Worm (Caenorhabditis elegans): ENCODE data around the gene ZK354.7.
"Not testable (repeated sequence)": the region's sequence is repeated elsewhere in the genome, so short reads cannot be mapped to it uniquely, and the experiment has no call there.

The ZK354.7 gene

DNA sequence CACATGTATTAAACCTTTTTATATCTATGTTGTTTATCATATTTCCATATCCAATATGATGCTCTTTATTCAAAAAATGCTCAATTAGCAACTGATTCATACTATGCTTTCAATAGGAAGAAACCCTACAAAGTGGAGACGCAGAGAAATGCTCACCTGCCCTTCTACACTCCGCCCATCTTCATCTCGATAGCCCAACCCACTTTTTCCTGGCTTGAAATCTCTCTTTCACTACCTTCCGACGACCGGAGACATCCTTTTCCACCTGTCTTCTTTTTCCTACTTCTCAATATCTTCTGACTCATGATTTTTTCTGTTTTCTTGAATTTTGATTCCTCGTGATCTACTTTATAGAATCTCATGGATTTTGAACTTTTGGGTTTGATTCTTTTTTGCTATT is 14.0 kb downstream of the ZK354.7 start:
- no peak for TF ChIP-seq T22C8.4 (GFP tag; IDR thresholded peaks at IDR 0.05)
- no peak for TF ChIP-seq klf-2 (GFP tag; conservative IDR thresholded peaks at IDR 0.05)
- TF ChIP-seq ref-1 (GFP tag; conservative IDR thresholded peaks at IDR 0.05) = no peak
- no peak for TF ChIP-seq ztf-29 (GFP tag; IDR thresholded peaks at IDR 0.05)
- TF ChIP-seq med-1 (GFP tag; optimal IDR thresholded peaks at IDR 0.05; ENCODE audit: insufficient read depth) = no peak
- TF ChIP-seq ztf-23 (GFP tag; IDR thresholded peaks at IDR 0.05) = no peak
- no peak for TF ChIP-seq tab-1 (GFP tag; IDR thresholded peaks at IDR 0.05)
- TF ChIP-seq flt-1 (GFP tag; IDR thresholded peaks at IDR 0.05) = no peak
- TF ChIP-seq cog-1 (tag; optimal IDR thresholded peaks at IDR 0.05) = no peak

DNA sequence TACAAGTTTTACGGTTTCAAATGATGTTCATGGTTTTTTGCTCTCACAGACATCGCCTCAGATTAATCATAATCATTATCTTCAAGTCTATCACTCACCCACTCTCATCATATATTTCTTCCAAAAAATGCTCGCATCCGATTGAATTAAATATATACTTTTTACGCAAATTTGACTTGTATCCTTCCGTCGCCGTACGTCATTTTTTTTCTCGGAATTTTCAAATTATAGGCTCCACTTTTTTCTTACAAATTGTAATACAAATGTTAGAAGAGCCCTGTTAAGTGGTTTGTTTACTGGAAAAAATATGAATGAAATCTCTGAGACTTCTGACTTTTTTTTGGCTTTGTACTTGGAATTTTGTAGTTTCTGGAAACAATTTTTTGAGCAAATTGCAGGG is 15.7 kb downstream of the ZK354.7 start:
- TF ChIP-seq tab-1 (GFP tag; IDR thresholded peaks at IDR 0.05) (no peak), ztf-23 (GFP tag; IDR thresholded peaks at IDR 0.05) (no peak), flt-1 (GFP tag; IDR thresholded peaks at IDR 0.05) (no peak), cog-1 (tag; optimal IDR thresholded peaks at IDR 0.05) (no peak), klf-2 (GFP tag; conservative IDR thresholded peaks at IDR 0.05) (no peak), med-1 (GFP tag; optimal IDR thresholded peaks at IDR 0.05; ENCODE audit: insufficient read depth) (no peak)

DNA sequence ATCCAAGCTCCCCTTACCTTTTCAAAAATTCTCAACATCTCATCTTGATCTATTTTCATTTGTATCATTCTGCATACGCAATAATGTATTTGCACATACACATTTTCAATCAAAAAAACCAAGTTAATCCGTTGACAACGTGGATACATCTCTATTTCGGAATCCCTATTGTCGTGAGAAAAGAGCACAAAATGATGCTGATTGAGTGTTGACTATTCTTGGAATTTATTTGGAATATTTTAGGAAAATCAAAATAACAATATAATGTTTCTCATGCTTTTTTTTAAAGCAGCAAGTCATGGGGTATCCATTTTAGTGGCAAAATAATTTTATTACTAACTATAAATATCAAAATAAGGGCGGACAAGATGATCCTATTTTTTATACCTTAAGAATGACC is 21.5 kb downstream of the ZK354.7 start:
- no peak for TF ChIP-seq ztf-23 (GFP tag; IDR thresholded peaks at IDR 0.05)
- TF ChIP-seq tab-1 (GFP tag; IDR thresholded peaks at IDR 0.05) = no peak
- TF ChIP-seq T22C8.4 (GFP tag; IDR thresholded peaks at IDR 0.05) = no peak
- no peak for TF ChIP-seq cog-1 (tag; optimal IDR thresholded peaks at IDR 0.05)
- TF ChIP-seq med-1 (GFP tag; optimal IDR thresholded peaks at IDR 0.05; ENCODE audit: insufficient read depth) = no peak
- TF ChIP-seq flt-1 (GFP tag; IDR thresholded peaks at IDR 0.05) = no peak
- TF ChIP-seq klf-2 (GFP tag; conservative IDR thresholded peaks at IDR 0.05) = no peak
- TF ChIP-seq ref-1 (GFP tag; conservative IDR thresholded peaks at IDR 0.05) = no peak
- no peak for TF ChIP-seq ztf-29 (GFP tag; IDR thresholded peaks at IDR 0.05)

DNA sequence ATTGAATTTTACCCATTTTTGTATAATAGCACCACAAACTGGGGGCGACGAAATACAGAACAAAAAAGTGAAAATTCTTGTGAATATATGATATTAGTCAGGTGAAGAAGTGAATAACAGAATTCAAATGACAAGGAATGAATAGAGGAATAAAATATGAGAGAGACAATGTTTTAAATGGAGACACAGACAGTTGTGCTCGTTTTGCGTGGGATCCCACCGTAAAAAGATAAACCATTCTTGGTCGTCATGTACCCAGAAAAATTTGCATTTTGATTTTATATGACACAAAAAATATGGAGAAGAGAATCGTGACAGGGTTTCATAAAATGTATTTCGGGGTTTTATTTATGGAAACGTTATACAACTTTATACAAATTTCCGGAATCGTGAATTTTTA is 25.2 kb downstream of the ZK354.7 start, which contains the start of gene F36H12.17:
Gene F36H12.17, minus strand, starts transcription at position 101 of the 400 bp plus-strand sequence.
- TF ChIP-seq ref-1 (GFP tag; conservative IDR thresholded peaks at IDR 0.05) (no peak), ztf-29 (GFP tag; IDR thresholded peaks at IDR 0.05) (no peak)

- TF ChIP-seq T22C8.4 (GFP tag; IDR thresholded peaks at IDR 0.05) (no peak), med-1 (GFP tag; optimal IDR thresholded peaks at IDR 0.05; ENCODE audit: insufficient read depth) (no peak), tab-1 (GFP tag; IDR thresholded peaks at IDR 0.05) (no peak), cog-1 (tag; optimal IDR thresholded peaks at IDR 0.05) (no peak), ztf-29 (GFP tag; IDR thresholded peaks at IDR 0.05) (no peak)
These were observed 28.8 kb downstream of the ZK354.7 start, which contains the start of gene slfl-4 for ce11 chrIV:5274123-5274581. TSS of gene slfl-4 (plus strand) at chrIV:5274531.

DNA sequence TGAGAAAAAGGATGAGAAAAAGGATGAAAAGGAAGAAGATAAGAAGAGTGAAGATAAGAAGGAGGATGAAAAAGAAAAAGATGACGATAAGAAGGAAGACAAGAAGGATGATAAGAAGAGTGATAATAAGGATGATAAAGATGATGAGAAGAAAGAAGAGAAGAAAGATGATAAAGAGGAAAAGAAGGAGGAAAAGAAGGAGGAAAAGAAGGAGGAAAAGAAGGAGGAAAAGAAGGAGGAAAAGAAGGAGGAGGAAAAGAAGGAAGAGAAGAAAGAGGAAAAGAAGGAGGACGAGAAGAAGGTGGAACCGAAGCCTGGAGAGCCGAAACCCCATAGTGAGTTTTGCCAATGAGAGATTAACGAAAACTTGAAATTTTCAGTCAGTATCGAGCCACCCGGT is 29.5 kb downstream of the ZK354.7 start:
- TF ChIP-seq tab-1 (GFP tag; IDR thresholded peaks at IDR 0.05) (no peak), T22C8.4 (GFP tag; IDR thresholded peaks at IDR 0.05) (no peak), med-1 (GFP tag; optimal IDR thresholded peaks at IDR 0.05; ENCODE audit: insufficient read depth) (no peak), cog-1 (tag; optimal IDR thresholded peaks at IDR 0.05) (no peak), ref-1 (GFP tag; conservative IDR thresholded peaks at IDR 0.05) (no peak), ztf-23 (GFP tag; IDR thresholded peaks at IDR 0.05) (no peak), klf-2 (GFP tag; conservative IDR thresholded peaks at IDR 0.05) (no peak), flt-1 (GFP tag; IDR thresholded peaks at IDR 0.05) (no peak), ztf-29 (GFP tag; IDR thresholded peaks at IDR 0.05) (no peak)

DNA sequence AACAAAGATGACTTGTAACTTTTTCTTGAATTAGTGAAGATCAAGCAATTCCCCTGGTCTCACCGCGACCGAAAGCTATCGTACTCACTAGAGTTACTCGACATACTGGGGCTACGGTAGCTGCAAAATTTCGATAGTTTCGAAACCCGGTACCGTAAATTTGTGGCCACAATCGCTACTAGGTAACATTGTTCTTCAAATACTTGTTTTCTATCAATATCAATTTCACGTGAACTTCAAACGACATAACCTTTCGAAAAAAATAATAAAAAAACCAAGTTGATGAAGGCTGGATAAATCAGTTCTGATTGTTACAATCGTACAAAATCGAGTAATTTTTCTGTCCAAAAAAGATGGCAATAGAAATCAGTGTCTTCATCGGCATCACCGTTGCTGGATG is 30.4 kb downstream of the ZK354.7 start, which contains the start of gene F36H12.3:
Gene F36H12.3, plus strand, starts transcription at position 301 of the 400 bp plus-strand sequence.
- TF ChIP-seq ztf-29 (GFP tag; IDR thresholded peaks at IDR 0.05) (no peak), cog-1 (tag; optimal IDR thresholded peaks at IDR 0.05) (no peak), flt-1 (GFP tag; IDR thresholded peaks at IDR 0.05) (no peak), ref-1 (GFP tag; conservative IDR thresholded peaks at IDR 0.05) (no peak), klf-2 (GFP tag; conservative IDR thresholded peaks at IDR 0.05) (no peak), ztf-23 (GFP tag; IDR thresholded peaks at IDR 0.05) (no peak), med-1 (GFP tag; optimal IDR thresholded peaks at IDR 0.05; ENCODE audit: insufficient read depth) (no peak), tab-1 (GFP tag; IDR thresholded peaks at IDR 0.05) (no peak), T22C8.4 (GFP tag; IDR thresholded peaks at IDR 0.05) (no peak)

- no peak for TF ChIP-seq ref-1 (GFP tag; conservative IDR thresholded peaks at IDR 0.05)
- TF ChIP-seq T22C8.4 (GFP tag; IDR thresholded peaks at IDR 0.05) = no peak
- no peak for TF ChIP-seq tab-1 (GFP tag; IDR thresholded peaks at IDR 0.05)
- TF ChIP-seq cog-1 (tag; optimal IDR thresholded peaks at IDR 0.05) = no peak
- TF ChIP-seq med-1 (GFP tag; optimal IDR thresholded peaks at IDR 0.05; ENCODE audit: insufficient read depth) = no peak
- no peak for TF ChIP-seq ztf-23 (GFP tag; IDR thresholded peaks at IDR 0.05)
- TF ChIP-seq ztf-29 (GFP tag; IDR thresholded peaks at IDR 0.05) = no peak
- no peak for TF ChIP-seq klf-2 (GFP tag; conservative IDR thresholded peaks at IDR 0.05)
- no peak for TF ChIP-seq flt-1 (GFP tag; IDR thresholded peaks at IDR 0.05)
These were observed 34.1 kb downstream of the ZK354.7 start, which contains the start of gene F36H12.4 for ce11 chrIV:5268803-5269202. TSS of gene F36H12.4 (plus strand) at chrIV:5269103.

ce11 chrIV:5266474-5266873 is 36.5 kb downstream of the ZK354.7 start, which contains the start of gene F36H12.5:
TSS of gene F36H12.5 (plus strand) at chrIV:5266774.
- TF ChIP-seq klf-2 (GFP tag; conservative IDR thresholded peaks at IDR 0.05) = no peak
- TF ChIP-seq ref-1 (GFP tag; conservative IDR thresholded peaks at IDR 0.05) = no peak
- TF ChIP-seq flt-1 (GFP tag; IDR thresholded peaks at IDR 0.05) = no peak
- TF ChIP-seq tab-1 (GFP tag; IDR thresholded peaks at IDR 0.05) = no peak
- TF ChIP-seq cog-1 (tag; optimal IDR thresholded peaks at IDR 0.05) = no peak
- TF ChIP-seq ztf-29 (GFP tag; IDR thresholded peaks at IDR 0.05) = no peak
- TF ChIP-seq med-1 (GFP tag; optimal IDR thresholded peaks at IDR 0.05; ENCODE audit: insufficient read depth) = no peak
- TF ChIP-seq T22C8.4 (GFP tag; IDR thresholded peaks at IDR 0.05) = no peak
- no peak for TF ChIP-seq ztf-23 (GFP tag; IDR thresholded peaks at IDR 0.05)

- not testable (repeated sequence) for TF ChIP-seq cog-1 (tag; optimal IDR thresholded peaks at IDR 0.05); T22C8.4 (GFP tag; IDR thresholded peaks at IDR 0.05); ref-1 (GFP tag; conservative IDR thresholded peaks at IDR 0.05)
These were observed 42.6 kb downstream of the ZK354.7 start, which contains the start of gene msp-19 for ce11 chrIV:5260289-5260688. TSS of gene msp-19 (plus strand) at chrIV:5260589.
